Fruit fly (Drosophila melanogaster) whole organism, embryonic: ENCODE data around the gene CG33060.
A peak's percentile ranks its signal among the peaks of the same experiment; 100 is the strongest.

Experiments
- B-H1 ChIP-seq: fragments of 200-800 bp; sonication (Bioruptor generic); IDR thresholded peaks from 3 replicates; pipeline ENCODE4 v1.3.6; 2022; ENCODE audit warnings: missing biosample characterization, missing genetic modification characterization
- B-H2 ChIP-seq: fragments of 200-800 bp; sonication (Bioruptor generic); optimal IDR thresholded peaks from 2 replicates; lab custom pipeline; 2018; ENCODE audit warnings: missing biosample characterization, mild to moderate bottlenecking, missing genetic modification characterization
- CG1024 ChIP-seq: fragments of 200-800 bp; sonication (Bioruptor generic); IDR thresholded peaks from 2 replicates; pipeline ENCODE4 v1.3.6; 2022; ENCODE audit warnings: missing biosample characterization, missing genetic modification characterization
- CG10267 ChIP-seq: fragments of 200-800 bp; sonication (Bioruptor generic); optimal IDR thresholded peaks from 2 replicates; lab custom pipeline; 2018; ENCODE audit warnings: missing biosample characterization, mild to moderate bottlenecking, missing genetic modification characterization, moderate library complexity
- CG10321 ChIP-seq: fragments of 200-800 bp; sonication (Bioruptor generic); IDR thresholded peaks from 2 replicates; pipeline ENCODE4 v1.3.6; 2022; ENCODE audit warnings: missing biosample characterization, missing genetic modification characterization
- CG10979 ChIP-seq: fragments of 200-800 bp; sonication (Bioruptor generic); optimal IDR thresholded peaks from 2 replicates; lab custom pipeline; 2018; ENCODE audit warnings: missing biosample characterization, mild to moderate bottlenecking, missing genetic modification characterization, moderate library complexity
- CG11723 ChIP-seq: fragments of 200-800 bp; sonication (Bioruptor generic); optimal IDR thresholded peaks from 2 replicates; lab custom pipeline; 2017; ENCODE audit warnings: missing biosample characterization, mild to moderate bottlenecking, missing genetic modification characterization
- CG12155 ChIP-seq: fragments of 200-800 bp; sonication (Bioruptor generic); optimal IDR thresholded peaks from 3 replicates; lab custom pipeline; 2016; ENCODE audit warnings: missing biosample characterization, missing genetic modification characterization
- CG14014 ChIP-seq: fragments of 200-800 bp; sonication (Bioruptor generic); IDR thresholded peaks from 2 replicates; pipeline ENCODE4 v1.3.6; 2022; ENCODE audit warnings: missing biosample characterization, missing genetic modification characterization
- CG15011 ChIP-seq: fragments of 200-800 bp; sonication (Bioruptor generic); optimal IDR thresholded peaks from 3 replicates; lab custom pipeline; 2018; ENCODE audit warnings: missing biosample characterization, mild to moderate bottlenecking, missing genetic modification characterization
- CG15696 ChIP-seq: fragments of 200-800 bp; sonication (Bioruptor generic); optimal IDR thresholded peaks from 2 replicates; lab custom pipeline; 2019; ENCODE audit warnings: missing biosample characterization, mild to moderate bottlenecking, missing genetic modification characterization, moderate library complexity
- CG16863 ChIP-seq: fragments of 200-800 bp; sonication (Bioruptor generic); optimal IDR thresholded peaks from 3 replicates; lab custom pipeline; 2016; ENCODE audit warnings: missing biosample characterization, missing genetic modification characterization
- CG17385 ChIP-seq: fragments of 200-800 bp; sonication (Bioruptor generic); optimal IDR thresholded peaks from 3 replicates; lab custom pipeline; 2018; ENCODE audit warnings: missing biosample characterization, mild to moderate bottlenecking, missing genetic modification characterization
- CG18476 ChIP-seq: fragments of 200-800 bp; sonication (Bioruptor generic); optimal IDR thresholded peaks from 2 replicates; lab custom pipeline; 2016; ENCODE audit warnings: missing biosample characterization, mild to moderate bottlenecking, missing genetic modification characterization
- CG18764 ChIP-seq: fragments of 200-800 bp; sonication (Bioruptor generic); optimal IDR thresholded peaks from 3 replicates; lab custom pipeline; 2016; ENCODE audit warnings: missing biosample characterization, missing genetic modification characterization
- CG2199 ChIP-seq: fragments of 200-800 bp; sonication (Bioruptor generic); IDR thresholded peaks from 3 replicates; pipeline ENCODE4 v1.3.6; 2022; ENCODE audit warnings: missing biosample characterization, missing genetic modification characterization
- CG32772 ChIP-seq: fragments of 200-800 bp; sonication (Bioruptor generic); IDR thresholded peaks from 2 replicates; pipeline ENCODE4 v1.3.6; 2022; ENCODE audit warnings: missing biosample characterization, missing genetic modification characterization
- CG4730 ChIP-seq: fragments of 200-800 bp; sonication (Bioruptor generic); IDR thresholded peaks from 2 replicates; pipeline ENCODE4 v1.3.6; 2022; ENCODE audit warnings: missing biosample characterization, missing genetic modification characterization
- CG4820 ChIP-seq: fragments of 200-800 bp; sonication (Bioruptor generic); optimal IDR thresholded peaks from 3 replicates; lab custom pipeline; 2016; ENCODE audit warnings: missing biosample characterization, missing genetic modification characterization
- CG7786 ChIP-seq: fragments of 200-800 bp; sonication (Bioruptor generic); optimal IDR thresholded peaks from 2 replicates; lab custom pipeline; 2016; ENCODE audit warnings: missing biosample characterization, missing genetic modification characterization
- CG7839 ChIP-seq: fragments of 200-800 bp; sonication (Bioruptor generic); optimal IDR thresholded peaks from 3 replicates; lab custom pipeline; 2018; ENCODE audit warnings: missing biosample characterization, mild to moderate bottlenecking, missing genetic modification characterization, moderate library complexity
- CG8478 ChIP-seq: fragments of >200 bp; optimal IDR thresholded peaks from 2 replicates; lab custom pipeline; 2018
- CkIIα-i1 ChIP-seq: fragments of 200-800 bp; sonication (Bioruptor generic); IDR thresholded peaks from 2 replicates; pipeline ENCODE4 v1.3.6; 2022; ENCODE audit warnings: missing biosample characterization, missing genetic modification characterization
- HLH3B ChIP-seq: fragments of 200-800 bp; sonication (Bioruptor generic); IDR thresholded peaks from 2 replicates; pipeline ENCODE4 v1.3.6; 2022; ENCODE audit warnings: missing biosample characterization, missing genetic modification characterization
- HmgD ChIP-seq: fragments of 200-800 bp; sonication (Bioruptor generic); optimal IDR thresholded peaks from 3 replicates; lab custom pipeline; 2016; ENCODE audit warnings: missing biosample characterization, missing genetic modification characterization
- Lhr ChIP-seq: fragments of 200-800 bp; sonication (Bioruptor generic); optimal IDR thresholded peaks from 3 replicates; lab custom pipeline; 2017; ENCODE audit warnings: mild to moderate bottlenecking, missing biosample characterization, missing genetic modification reagents, missing genetic modification characterization
- MBD-R2 ChIP-seq: fragments of 200-800 bp; sonication (Bioruptor generic); IDR thresholded peaks from 2 replicates; pipeline ENCODE4 v1.3.6; 2022; ENCODE audit warnings: missing biosample characterization, missing genetic modification characterization
- PHDP ChIP-seq: fragments of 200-800 bp; sonication (Bioruptor generic); optimal IDR thresholded peaks from 3 replicates; lab custom pipeline; 2018; ENCODE audit warnings: missing biosample characterization, mild to moderate bottlenecking, missing genetic modification characterization, moderate library complexity
- Spps ChIP-seq: fragments of 200-800 bp; sonication (Bioruptor generic); optimal IDR thresholded peaks from 2 replicates; lab custom pipeline; 2018; ENCODE audit warnings: missing biosample characterization, mild to moderate bottlenecking, missing genetic modification characterization
- ab ChIP-seq: fragments of 200-800 bp; sonication (Bioruptor generic); optimal IDR thresholded peaks from 2 replicates; lab custom pipeline; 2016; ENCODE audit warnings: missing biosample characterization, missing genetic modification characterization
- br ChIP-seq: fragments of >200 bp; optimal IDR thresholded peaks from 2 replicates; lab custom pipeline; 2017
- chinmo ChIP-seq: fragments of 200-800 bp; sonication (Bioruptor generic); IDR thresholded peaks from 4 replicates; pipeline ENCODE4 v1.3.6; 2022; ENCODE audit warnings: missing biosample characterization, missing genetic modification characterization; ENCODE audit not compliant: partially characterized antibody
- ci ChIP-seq: fragments of 200-800 bp; sonication (Bioruptor generic); IDR thresholded peaks from 3 replicates; pipeline ENCODE4 v1.3.6; 2022; ENCODE audit warnings: missing biosample characterization, missing genetic modification characterization
- dati ChIP-seq: fragments of 200-800 bp; sonication (Bioruptor generic); IDR thresholded peaks from 2 replicates; pipeline ENCODE4 v1.3.6; 2022; ENCODE audit warnings: missing biosample characterization, missing genetic modification characterization
- en ChIP-seq: fragments of 200-800 bp; sonication (Bioruptor generic); optimal IDR thresholded peaks from 2 replicates; lab custom pipeline; 2016; ENCODE audit warnings: missing biosample characterization, missing genetic modification characterization
- eyg ChIP-seq: fragments of 200-800 bp; sonication (Bioruptor generic); optimal IDR thresholded peaks from 3 replicates; lab custom pipeline; 2016; ENCODE audit warnings: missing biosample characterization, missing genetic modification characterization
- fd3F ChIP-seq: fragments of 200-800 bp; sonication (Bioruptor generic); optimal IDR thresholded peaks from 2 replicates; lab custom pipeline; 2018; ENCODE audit warnings: missing biosample characterization, mild to moderate bottlenecking, missing genetic modification characterization, moderate library complexity
- fd64A ChIP-seq: fragments of 200-800 bp; sonication (Bioruptor generic); optimal IDR thresholded peaks from 3 replicates; lab custom pipeline; 2018; ENCODE audit warnings: missing biosample characterization, mild to moderate bottlenecking, missing genetic modification characterization
- fu2 ChIP-seq: fragments of 200-800 bp; sonication (Bioruptor generic); optimal IDR thresholded peaks from 2 replicates; lab custom pipeline; 2016; ENCODE audit warnings: missing biosample characterization, missing genetic modification characterization
- lola ChIP-seq, 3 experiments: fragments of >200 bp in 2 of 3; fragments of 200-800 bp in 1 of 3; sonication (Bioruptor generic) in 1 of 3; optimal IDR thresholded peaks; 2 replicates each; lab custom pipeline; 2017 to 2019; ENCODE audit warnings: missing biosample characterization in 3 of 3, missing genetic modification characterization in 3 of 3, mild to moderate bottlenecking in 1 of 3, moderate library complexity in 1 of 3
- nmo ChIP-seq: fragments of 200-800 bp; sonication (Bioruptor generic); optimal IDR thresholded peaks from 2 replicates; lab custom pipeline; 2018; ENCODE audit warnings: missing biosample characterization, mild to moderate bottlenecking, missing genetic modification characterization, moderate library complexity
- oc ChIP-seq: fragments of 200-800 bp; sonication (Bioruptor generic); optimal IDR thresholded peaks from 2 replicates; lab custom pipeline; 2018; ENCODE audit warnings: missing biosample characterization, mild to moderate bottlenecking, missing genetic modification characterization, moderate library complexity
- pan ChIP-seq, 4 experiments: fragments of >200 bp in 3 of 4; fragments of 200-800 bp in 1 of 4; sonication (Bioruptor generic) in 1 of 4; optimal IDR thresholded peaks in 3 of 4; IDR thresholded peaks in 1 of 4; 2 replicates each; pipeline versions ENCODE4 v1.3.6 to Lab custom; 2017 to 2022; ENCODE audit warnings: missing biosample characterization in 2 of 4, missing genetic modification characterization in 2 of 4, mixed read lengths in 1 of 4
- pb ChIP-seq: fragments of 200-800 bp; sonication (Bioruptor generic); optimal IDR thresholded peaks from 3 replicates; lab custom pipeline; 2016; ENCODE audit warnings: missing biosample characterization, missing genetic modification characterization
- peb ChIP-seq: fragments of 200-800 bp; sonication (Bioruptor generic); IDR thresholded peaks from 2 replicates; pipeline ENCODE4 v1.3.6; 2022; ENCODE audit warnings: missing biosample characterization, missing genetic modification characterization
- schlank ChIP-seq: fragments of 200-800 bp; sonication (Bioruptor generic); optimal IDR thresholded peaks from 2 replicates; lab custom pipeline; 2018; ENCODE audit warnings: missing biosample characterization, mild to moderate bottlenecking, missing genetic modification characterization
- sens ChIP-seq: fragments of 200-800 bp; sonication (Bioruptor generic); peaks from one replicate; lab custom pipeline; 2016; ENCODE audit warnings: missing biosample characterization, missing genetic modification characterization
- seq ChIP-seq: fragments of 200-800 bp; sonication (Bioruptor generic); IDR thresholded peaks from 2 replicates; pipeline ENCODE4 v1.3.6; 2022; ENCODE audit warnings: missing biosample characterization, missing genetic modification characterization
- sisA ChIP-seq: fragments of 200-800 bp; sonication (Bioruptor generic); IDR thresholded peaks from 2 replicates; pipeline ENCODE4 v1.3.6; 2022; ENCODE audit warnings: missing biosample characterization, missing genetic modification characterization
- sqz ChIP-seq: fragments of 200-800 bp; sonication (Bioruptor generic); optimal IDR thresholded peaks from 3 replicates; lab custom pipeline; 2018; ENCODE audit warnings: missing biosample characterization, mild to moderate bottlenecking, missing genetic modification characterization
- sug ChIP-seq: fragments of 200-800 bp; optimal IDR thresholded peaks from 2 replicates; lab custom pipeline; 2019; ENCODE audit warnings: missing biosample characterization, mild to moderate bottlenecking, missing genetic modification characterization, moderate library complexity

The CG33060 gene

DNA sequence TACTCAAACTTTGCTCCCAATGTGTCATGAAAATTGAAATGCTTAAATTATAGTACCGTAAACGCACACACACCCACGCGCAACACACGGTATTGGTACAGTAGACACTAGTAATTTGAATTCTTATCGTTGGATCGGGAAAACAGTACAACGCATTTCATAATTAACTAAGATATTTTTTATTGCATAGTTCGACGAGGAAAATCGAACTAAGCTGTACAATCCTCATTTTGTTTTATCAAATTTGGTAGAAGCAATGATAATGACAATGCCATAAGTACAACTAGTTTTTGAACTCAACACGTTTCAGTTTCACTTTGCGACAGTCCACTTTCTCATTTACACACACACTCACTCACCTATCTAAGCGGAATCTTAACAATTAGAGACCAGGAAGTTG lies 49.9 kb downstream of the CG33060 start (continued):
- TF ChIP-seq CG18764 (GFP tag; lab: Kevin White, UChicago) (no peak), CG11723 (peak; percentile 46), CG14014 (GFP tag; lab: Robert Waterston, UW) (peak; percentile 65), MBD-R2 (peak; percentile 25; the same call in 1 of the 2 replicates), schlank (tag; lab: Kevin White, UChicago) (peak; percentile 61), HLH3B (GFP tag; lab: Robert Waterston, UW) (peak; percentile 60), en (peak; percentile 21), eyg (peak; percentile 28), oc (tag; lab: Kevin White, UChicago) (no peak), Spps (peak; percentile 44), CG1024 (GFP tag; lab: Robert Waterston, UW) (no peak), seq (GFP tag; lab: Robert Waterston, UW) (peak; percentile 57), CG2199 (GFP tag; lab: Robert Waterston, UW) (0 out of 3 replicates have a peak, but pooled peaks have one; percentile 25), fd3F (GFP tag; lab: Kevin White, UChicago) (peak; percentile 64), CG7839 (peak; percentile 78), chinmo (GFP tag; lab: Robert Waterston, UW) (no peak), lola (GFP tag; optimal IDR thresholded peaks at IDR 0.05; lab: Kevin White, UChicago) (peak in 1 of 3 experiments; percentile 59), fd64A (GFP tag; lab: Kevin White, UChicago) (peak; percentile 23), sisA (GFP tag; lab: Robert Waterston, UW) (peak; percentile 70), sug (tag; lab: Kevin White, UChicago) (no peak), peb (0 out of 2 replicates have a peak, but pooled peaks have one; percentile 21), HmgD (GFP tag; lab: Kevin White, UChicago) (no peak), CG16863 (GFP tag; lab: Kevin White, UChicago) (peak; percentile 66), dati (GFP tag; lab: Robert Waterston, UW) (no peak), CG10979 (tag; lab: Kevin White, UChicago) (peak; percentile 67), CG8478 (no peak), B-H2 (GFP tag; lab: Kevin White, UChicago) (peak; percentile 62), CG32772 (GFP tag; lab: Robert Waterston, UW) (no peak), ci (GFP tag; lab: Robert Waterston, UW) (0 out of 3 replicates have a peak, but pooled peaks have one; percentile 15), fu2 (GFP tag; lab: Kevin White, UChicago) (peak; percentile 50), CG15696 (peak; percentile 75), CG15011 (GFP tag; lab: Kevin White, UChicago) (peak; percentile 16), CG18476 (GFP tag; lab: Kevin White, UChicago) (peak; percentile 1), sens (GFP tag; lab: Kevin White, UChicago) (peak; percentile 90), CG17385 (GFP tag; lab: Kevin White, UChicago) (peak; percentile 78), CG10267 (tag; lab: Kevin White, UChicago) (peak; percentile 60), br (no peak), Lhr (GFP tag; lab: Kevin White, UChicago) (no peak), ab (GFP tag; lab: Kevin White, UChicago) (peak; percentile 59), CG4730 (GFP tag; lab: Robert Waterston, UW) (peak; percentile 34; the same call in 1 of the 2 replicates), CG4820 (GFP tag; lab: Kevin White, UChicago) (peak; percentile 27), pb (GFP tag; lab: Kevin White, UChicago) (peak; percentile 4), sqz (no peak), CkIIα-i1 (no peak), B-H1 (GFP tag; lab: Robert Waterston, UW) (no peak), pan (optimal IDR thresholded peaks at IDR 0.05; lab: Kevin White, UChicago) (no peak), pan (GFP tag; optimal IDR thresholded peaks at IDR 0.05 in 1 of 2, IDR thresholded peaks at IDR 0.05 in 1 of 2) (peak in 1 of 2 experiments; percentile 54), CG7786 (GFP tag; lab: Kevin White, UChicago) (peak; percentile 75), CG12155 (GFP tag; lab: Kevin White, UChicago) (peak; percentile 55), PHDP (tag; lab: Kevin White, UChicago) (peak; percentile 70), nmo (GFP tag; lab: Kevin White, UChicago) (peak; percentile 54), CG10321 (GFP tag; lab: Robert Waterston, UW) (no peak)
